Fruit fly (Drosophila melanogaster) whole organism, embryonic: ENCODE data around the gene Hr4.
A peak's percentile ranks its signal among the peaks of the same experiment; 100 is the strongest.

ENCODE experiments used
- Atf-2 ChIP-seq: fragments of 200-800 bp; sonication (Bioruptor generic); optimal IDR thresholded peaks from 2 replicates; lab custom pipeline; 2016; ENCODE audit warnings: missing biosample characterization, missing genetic modification characterization
- B-H2 ChIP-seq: fragments of 200-800 bp; sonication (Bioruptor generic); optimal IDR thresholded peaks from 2 replicates; lab custom pipeline; 2018; ENCODE audit warnings: missing biosample characterization, mild to moderate bottlenecking, missing genetic modification characterization
- CG10462 ChIP-seq: fragments of 200-800 bp; sonication (Bioruptor generic); optimal IDR thresholded peaks from 2 replicates; lab custom pipeline; 2016; ENCODE audit warnings: missing biosample characterization, missing genetic modification characterization
- CG10959 ChIP-seq: fragments of 200-800 bp; sonication (Bioruptor generic); IDR thresholded peaks from 2 replicates; pipeline ENCODE4 v1.3.6; 2022; ENCODE audit warnings: missing biosample characterization, missing genetic modification characterization
- CG11085 ChIP-seq: fragments of 200-800 bp; sonication (Bioruptor generic); IDR thresholded peaks from 2 replicates; pipeline ENCODE4 v1.3.6; 2022; ENCODE audit warnings: missing biosample characterization, missing genetic modification characterization
- CG11456 ChIP-seq: fragments of 200-800 bp; sonication (Bioruptor generic); IDR thresholded peaks from 3 replicates; pipeline ENCODE4 v1.3.6; 2022; ENCODE audit warnings: missing biosample characterization, missing genetic modification characterization
- CG12071 ChIP-seq: fragments of 200-800 bp; sonication (Bioruptor generic); optimal IDR thresholded peaks from 3 replicates; lab custom pipeline; 2018; ENCODE audit warnings: missing biosample characterization, mild to moderate bottlenecking, missing genetic modification characterization
- CG13775 ChIP-seq: fragments of 200-800 bp; sonication (Bioruptor generic); optimal IDR thresholded peaks from 3 replicates; lab custom pipeline; 2017; ENCODE audit warnings: missing biosample characterization, mild to moderate bottlenecking, missing genetic modification characterization
- CG14710 ChIP-seq: fragments of 200-800 bp; sonication (Bioruptor generic); optimal IDR thresholded peaks from 3 replicates; lab custom pipeline; 2019; ENCODE audit warnings: missing biosample characterization, mild to moderate bottlenecking, missing genetic modification characterization, moderate library complexity
- CG15011 ChIP-seq: fragments of 200-800 bp; sonication (Bioruptor generic); optimal IDR thresholded peaks from 3 replicates; lab custom pipeline; 2018; ENCODE audit warnings: missing biosample characterization, mild to moderate bottlenecking, missing genetic modification characterization
- CG15269 ChIP-seq: fragments of 200-800 bp; sonication (Bioruptor generic); optimal IDR thresholded peaks from 2 replicates; lab custom pipeline; 2018; ENCODE audit warnings: missing biosample characterization, mild to moderate bottlenecking, missing genetic modification characterization, moderate library complexity
- CG17361 ChIP-seq: fragments of 200-800 bp; sonication (Bioruptor generic); IDR thresholded peaks from 3 replicates; pipeline ENCODE4 v1.3.6; 2022; ENCODE audit warnings: missing biosample characterization, missing genetic modification characterization
- CG2202 ChIP-seq: fragments of 200-800 bp; sonication (Bioruptor generic); optimal IDR thresholded peaks from 2 replicates; lab custom pipeline; 2018; ENCODE audit warnings: missing biosample characterization, mild to moderate bottlenecking, missing genetic modification characterization
- CG30020 ChIP-seq: fragments of 200-800 bp; optimal IDR thresholded peaks from 2 replicates; lab custom pipeline; 2019; ENCODE audit warnings: missing biosample characterization, mild to moderate bottlenecking, missing genetic modification characterization, moderate library complexity
- CG33557 ChIP-seq: fragments of 200-800 bp; sonication (Bioruptor generic); optimal IDR thresholded peaks from 2 replicates; lab custom pipeline; 2019; ENCODE audit warnings: missing biosample characterization, mild to moderate bottlenecking, missing genetic modification characterization, moderate library complexity
- CG3838 ChIP-seq: fragments of 200-800 bp; sonication (Bioruptor generic); optimal IDR thresholded peaks from 3 replicates; lab custom pipeline; 2016; ENCODE audit warnings: missing biosample characterization, missing genetic modification characterization
- CG6683 ChIP-seq: fragments of 200-800 bp; sonication (Bioruptor generic); optimal IDR thresholded peaks from 2 replicates; lab custom pipeline; 2017; ENCODE audit warnings: missing biosample characterization, mild to moderate bottlenecking, missing genetic modification characterization, missing genetic modification reagents
- CG6765 ChIP-seq: fragments of 200-800 bp; sonication (Bioruptor generic); optimal IDR thresholded peaks from 3 replicates; lab custom pipeline; 2017; ENCODE audit warnings: missing biosample characterization, mild to moderate bottlenecking, missing genetic modification characterization
- CG7745 ChIP-seq: fragments of 200-800 bp; sonication (Bioruptor generic); optimal IDR thresholded peaks from 2 replicates; lab custom pipeline; 2018; ENCODE audit warnings: missing biosample characterization, mild to moderate bottlenecking, missing genetic modification characterization, moderate library complexity
- CG7928 ChIP-seq: fragments of 200-800 bp; sonication (Bioruptor generic); optimal IDR thresholded peaks from 2 replicates; lab custom pipeline; 2017; ENCODE audit warnings: missing biosample characterization, mild to moderate bottlenecking, missing genetic modification characterization
- CG8478 ChIP-seq: fragments of >200 bp; optimal IDR thresholded peaks from 2 replicates; lab custom pipeline; 2018
- E2f1 ChIP-seq: fragments of 200-800 bp; sonication (Bioruptor generic); IDR thresholded peaks from 2 replicates; pipeline ENCODE4 v1.3.6; 2022; ENCODE audit warnings: missing biosample characterization, missing genetic modification characterization
- Hr39 ChIP-seq: fragments of >200 bp; optimal IDR thresholded peaks from 2 replicates; lab custom pipeline; 2017
- Nf-YA ChIP-seq: fragments of 200-800 bp; sonication (Bioruptor generic); IDR thresholded peaks from 2 replicates; pipeline ENCODE4 v1.3.6; 2022; ENCODE audit warnings: missing biosample characterization, missing genetic modification characterization
- Optix ChIP-seq: fragments of 200-800 bp; sonication (Bioruptor generic); IDR thresholded peaks from 3 replicates; pipeline ENCODE4 v1.3.6; 2022; ENCODE audit warnings: missing biosample characterization, missing genetic modification characterization
- chm ChIP-seq: fragments of 200-800 bp; sonication (Bioruptor generic); IDR thresholded peaks from 2 replicates; pipeline ENCODE4 v1.3.6; 2022; ENCODE audit warnings: missing biosample characterization, missing genetic modification characterization
- chn ChIP-seq: fragments of 200-800 bp; sonication (Bioruptor generic); optimal IDR thresholded peaks from 2 replicates; lab custom pipeline; 2016; ENCODE audit warnings: missing biosample characterization, missing genetic modification characterization
- crol ChIP-seq: fragments of 200-800 bp; sonication (Bioruptor generic); IDR thresholded peaks from 2 replicates; pipeline ENCODE4 v1.3.6; 2022; ENCODE audit warnings: missing biosample characterization, missing genetic modification characterization
- cwo ChIP-seq: fragments of 200-800 bp; sonication (Bioruptor generic); optimal IDR thresholded peaks from 3 replicates; lab custom pipeline; 2017; ENCODE audit warnings: missing biosample characterization, missing genetic modification characterization, mild to moderate bottlenecking, moderate library complexity, missing genetic modification reagents
- emc ChIP-seq: fragments of 200-800 bp; sonication (Bioruptor generic); optimal IDR thresholded peaks from 2 replicates; lab custom pipeline; 2016; ENCODE audit warnings: missing biosample characterization, missing genetic modification characterization
- en ChIP-seq: fragments of 200-800 bp; sonication (Bioruptor generic); optimal IDR thresholded peaks from 2 replicates; lab custom pipeline; 2016; ENCODE audit warnings: missing biosample characterization, missing genetic modification characterization
- eve ChIP-seq, 2 experiments: fragments of >200 bp; optimal IDR thresholded peaks; 2 replicates each; lab custom pipeline; 2017; ENCODE audit warnings: missing biosample characterization in 2 of 2, missing genetic modification characterization in 2 of 2
- fd96Cb ChIP-seq: fragments of 200-800 bp; sonication (Bioruptor generic); optimal IDR thresholded peaks from 2 replicates; lab custom pipeline; 2018; ENCODE audit warnings: missing biosample characterization, mild to moderate bottlenecking, missing genetic modification characterization, moderate library complexity
- gfzf ChIP-seq: fragments of 200-800 bp; sonication (Bioruptor generic); optimal IDR thresholded peaks from 2 replicates; lab custom pipeline; 2016; ENCODE audit warnings: missing biosample characterization, mild to moderate bottlenecking, missing genetic modification characterization, moderate library complexity
- gsb-n ChIP-seq: fragments of 200-800 bp; sonication (Bioruptor generic); optimal IDR thresholded peaks from 3 replicates; lab custom pipeline; 2018; ENCODE audit warnings: missing biosample characterization, mild to moderate bottlenecking, missing genetic modification characterization
- hb ChIP-seq: fragments of 200-800 bp; sonication (Bioruptor generic); IDR thresholded peaks from 3 replicates; pipeline ENCODE4 v1.3.6; 2022; ENCODE audit warnings: missing biosample characterization, missing genetic modification characterization; ENCODE audit not compliant: partially characterized antibody
- hkb ChIP-seq, 2 experiments: fragments of 200-800 bp in 1 of 2; fragments of >200 bp in 1 of 2; sonication (Bioruptor generic) in 1 of 2; IDR thresholded peaks in 1 of 2; optimal IDR thresholded peaks in 1 of 2; 2 replicates each; pipeline versions ENCODE4 v1.3.6 to Lab custom; 2017 to 2022; ENCODE audit warnings: missing biosample characterization in 1 of 2, missing genetic modification characterization in 1 of 2
- ind ChIP-seq: fragments of 200-800 bp; sonication (Bioruptor generic); optimal IDR thresholded peaks from 3 replicates; lab custom pipeline; 2016; ENCODE audit warnings: missing biosample characterization, missing genetic modification characterization
- lilli ChIP-seq: fragments of 200-800 bp; sonication (Bioruptor generic); optimal IDR thresholded peaks from 3 replicates; lab custom pipeline; 2016; ENCODE audit warnings: missing biosample characterization, missing genetic modification characterization
- mirr ChIP-seq: fragments of 200-800 bp; sonication (Bioruptor generic); optimal IDR thresholded peaks from 3 replicates; lab custom pipeline; 2018; ENCODE audit warnings: missing biosample characterization, mild to moderate bottlenecking, missing genetic modification characterization
- nerfin-2 ChIP-seq: fragments of 200-800 bp; sonication (Bioruptor generic); IDR thresholded peaks from 2 replicates; pipeline ENCODE4 v1.3.6; 2022; ENCODE audit warnings: missing biosample characterization, missing genetic modification characterization; ENCODE audit not compliant: partially characterized antibody
- odd ChIP-seq: fragments of 200-800 bp; sonication (Bioruptor generic); optimal IDR thresholded peaks from 2 replicates; lab custom pipeline; 2017; ENCODE audit warnings: missing biosample characterization, mild to moderate bottlenecking, missing genetic modification characterization
- pnt ChIP-seq: fragments of 200-800 bp; sonication (Bioruptor generic); optimal IDR thresholded peaks from 3 replicates; lab custom pipeline; 2016; ENCODE audit warnings: missing biosample characterization, missing genetic modification characterization
- row ChIP-seq: fragments of 200-800 bp; sonication (Bioruptor generic); IDR thresholded peaks from 3 replicates; pipeline ENCODE4 v1.3.6; 2022; ENCODE audit warnings: missing biosample characterization, missing genetic modification characterization
- tio ChIP-seq: fragments of 200-800 bp; sonication (Bioruptor generic); optimal IDR thresholded peaks from 2 replicates; lab custom pipeline; 2017; ENCODE audit warnings: missing biosample characterization, missing genetic modification characterization, inconsistent platforms
- tll ChIP-seq, 2 experiments: fragments of 200-800 bp in 1 of 2; fragments of >200 bp in 1 of 2; sonication (Bioruptor generic) in 1 of 2; optimal IDR thresholded peaks; 2 replicates each; lab custom pipeline; 2017 to 2019; ENCODE audit warnings: missing biosample characterization in 2 of 2, missing genetic modification characterization in 2 of 2, mild to moderate bottlenecking in 1 of 2, moderate library complexity in 1 of 2
- ttk ChIP-seq: fragments of 200-800 bp; sonication (Bioruptor generic); IDR thresholded peaks from 2 replicates; pipeline ENCODE4 v2.1.2; 2022; ENCODE audit warnings: missing biosample characterization, missing genetic modification characterization
- yki ChIP-seq: fragments of >200 bp; optimal IDR thresholded peaks from 3 replicates; lab custom pipeline; 2018
- zfh1 ChIP-seq: fragments of 200-800 bp; sonication (Bioruptor generic); IDR thresholded peaks from 3 replicates; pipeline ENCODE4 v1.3.6; 2022; ENCODE audit warnings: missing biosample characterization, missing genetic modification characterization

Hr4 gene

dm6 chrX:1943337-1944244 is 1.9 kb downstream of the Hr4 start (continued):
- TF ChIP-seq nerfin-2 (GFP tag; lab: Robert Waterston, UW) (no peak), lilli (GFP tag; lab: Kevin White, UChicago) (peak; percentile 76), CG7745 (tag; lab: Kevin White, UChicago) (no peak), CG7928 (no peak), Atf-2 (GFP tag; lab: Kevin White, UChicago) (peak; percentile 58), ind (peak; percentile 65), CG6765 (peak; percentile 24), cwo (peak; percentile 50), CG15011 (peak; percentile 57), E2f1 (GFP tag; lab: Robert Waterston, UW) (peak; percentile 39; the same call in 1 of the 2 replicates), fd96Cb (tag; lab: Kevin White, UChicago) (peak; percentile 86), Optix (GFP tag; lab: Robert Waterston, UW) (peak; percentile 59; the same call in 1 of the 3 replicates), CG14710 (tag; lab: Kevin White, UChicago) (peak; percentile 74), chn (peak; percentile 73), pnt (peak; percentile 61), emc (GFP tag; lab: Kevin White, UChicago) (peak; percentile 36), hkb (optimal IDR thresholded peaks at IDR 0.05; lab: Kevin White, UChicago) (no peak), hkb (GFP tag; IDR thresholded peaks at IDR 0.05; lab: Robert Waterston, UW) (peak; percentile 61), chm (GFP tag; lab: Robert Waterston, UW) (no peak), mirr (no peak), eve (GFP tag; optimal IDR thresholded peaks at IDR 0.05; lab: Kevin White, UChicago) (no peak), zfh1 (peak; percentile 46; the same call in 1 of the 3 replicates), CG17361 (GFP tag; lab: Robert Waterston, UW) (peak; percentile 90), CG13775 (GFP tag; lab: Kevin White, UChicago) (peak; percentile 50), CG11456 (GFP tag; lab: Robert Waterston, UW) (no peak), tio (peak; percentile 73), odd (GFP tag; lab: Kevin White, UChicago) (peak; percentile 20), Nf-YA (GFP tag; lab: Robert Waterston, UW) (no peak), Hr39 (lab: Kevin White, UChicago) (no peak), CG10959 (GFP tag; lab: Robert Waterston, UW) (no peak), CG8478 (lab: Kevin White, UChicago) (no peak), CG30020 (peak; percentile 9), CG33557 (GFP tag; lab: Kevin White, UChicago) (peak; percentile 69), CG2202 (peak; percentile 59), B-H2 (no peak), row (GFP tag; lab: Robert Waterston, UW) (peak; percentile 72), CG6683 (GFP tag; lab: Kevin White, UChicago) (peak; percentile 39), CG10462 (GFP tag; lab: Kevin White, UChicago) (peak; percentile 6), yki (lab: Kevin White, UChicago) (peak; percentile 63), tll (GFP tag; optimal IDR thresholded peaks at IDR 0.05; lab: Kevin White, UChicago) (no peak), CG15269 (tag; lab: Kevin White, UChicago) (peak; percentile 56), hb (GFP tag; lab: Robert Waterston, UW) (no peak), CG12071 (GFP tag; lab: Kevin White, UChicago) (peak; percentile 2), CG3838 (no peak), crol (GFP tag; lab: Robert Waterston, UW) (peak; percentile 80), gsb-n (tag; lab: Kevin White, UChicago) (peak; percentile 77), gfzf (GFP tag; lab: Kevin White, UChicago) (no peak), ttk (GFP tag; lab: Robert Waterston, UW) (0 out of 2 replicates have a peak, but pooled peaks have one; percentile 18), en (GFP tag; lab: Kevin White, UChicago) (peak; percentile 53), CG11085 (GFP tag; lab: Robert Waterston, UW) (no peak; the same call in 1 of the 2 replicates)
